Worm (Caenorhabditis elegans): Measurements from ENCODE around the gene Y51H7BR.7.
"Not testable (repeated sequence)": the region's sequence is repeated elsewhere in the genome, so short reads cannot be mapped to it uniquely, and the experiment has no call there.

The Y51H7BR.7 gene

DNA sequence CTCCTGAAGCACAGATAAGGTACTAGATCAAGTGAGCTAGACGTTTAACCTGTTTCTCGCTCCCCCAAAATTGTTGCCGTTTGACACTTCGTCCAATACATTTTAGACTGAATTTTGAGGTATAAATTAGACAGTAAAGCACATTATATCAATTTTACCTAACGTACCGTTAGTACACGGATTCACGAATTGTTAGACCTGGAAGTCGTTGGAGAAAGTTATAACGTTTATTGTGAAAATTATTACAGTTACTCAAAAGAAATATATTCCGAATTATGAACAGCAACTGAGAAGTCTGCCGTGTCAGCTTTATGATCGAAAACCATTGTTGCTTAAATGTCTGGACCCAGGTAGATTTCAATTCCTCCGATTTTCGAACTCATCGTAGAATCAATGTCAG, 35.4 kb upstream of the Y51H7BR.7 start:
- no peak for TF ChIP-seq M03D4.4 (tag; optimal IDR thresholded peaks at IDR 0.05)
- TF ChIP-seq unc-62 (GFP tag; optimal IDR thresholded peaks at IDR 0.05), result no peak
- no peak for TF ChIP-seq lin-32 (GFP tag; optimal IDR thresholded peaks at IDR 0.05)
- TF ChIP-seq sptf-1 (tag; optimal IDR thresholded peaks at IDR 0.05), result no peak
- no peak for TF ChIP-seq ham-2 (GFP tag; optimal IDR thresholded peaks at IDR 0.05)
- TF ChIP-seq sem-2 (GFP tag; optimal IDR thresholded peaks at IDR 0.05), result no peak
- TF ChIP-seq ceh-83 (GFP tag; optimal IDR thresholded peaks at IDR 0.05), result no peak
- no peak for TF ChIP-seq ces-1 (GFP tag; optimal IDR thresholded peaks at IDR 0.05)
- no peak for TF ChIP-seq nhr-28 (tag; optimal IDR thresholded peaks at IDR 0.05)
- TF ChIP-seq snpc-4 (tag; optimal IDR thresholded peaks at IDR 0.05), result no peak
- no peak for TF ChIP-seq hlh-1 (tag; optimal IDR thresholded peaks at IDR 0.05)
- TF ChIP-seq mep-1 (tag; optimal IDR thresholded peaks at IDR 0.05), result no peak
- TF ChIP-seq drap-1 (GFP tag; optimal IDR thresholded peaks at IDR 0.05), result no peak
- no peak for TF ChIP-seq elt-3 (tag; optimal IDR thresholded peaks at IDR 0.05)

DNA sequence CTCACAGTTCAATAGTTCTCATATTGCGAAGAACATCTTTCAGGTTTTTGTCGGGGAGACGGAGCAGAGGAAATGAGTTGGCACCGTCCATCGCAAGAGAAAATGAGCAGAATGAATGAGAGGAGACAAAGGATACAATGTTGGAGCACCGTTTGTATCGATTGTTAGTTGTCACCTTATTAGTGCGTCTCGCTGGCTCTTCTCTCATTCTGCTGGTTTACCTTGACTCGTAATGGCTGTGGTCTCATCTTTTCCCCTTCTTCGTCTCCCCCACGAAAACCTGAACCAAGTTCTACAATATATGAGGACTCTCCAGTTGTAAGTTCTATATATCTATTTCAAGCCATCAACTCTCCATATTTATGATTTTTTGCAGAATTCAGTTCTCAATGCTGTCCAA, 30.8 kb upstream of the Y51H7BR.7 start, which contains the start of the genes fbxb-54 and fbxb-50:
TSS of gene fbxb-54 (minus strand) at position 101 of the 400 bp plus-strand sequence.
TSS of gene fbxb-50 (plus strand) at position 227 of the 400 bp plus-strand sequence.
- not testable (repeated sequence) for TF ChIP-seq snpc-4, blmp-1, lsy-2 (tag; optimal IDR thresholded peaks at IDR 0.05)

DNA sequence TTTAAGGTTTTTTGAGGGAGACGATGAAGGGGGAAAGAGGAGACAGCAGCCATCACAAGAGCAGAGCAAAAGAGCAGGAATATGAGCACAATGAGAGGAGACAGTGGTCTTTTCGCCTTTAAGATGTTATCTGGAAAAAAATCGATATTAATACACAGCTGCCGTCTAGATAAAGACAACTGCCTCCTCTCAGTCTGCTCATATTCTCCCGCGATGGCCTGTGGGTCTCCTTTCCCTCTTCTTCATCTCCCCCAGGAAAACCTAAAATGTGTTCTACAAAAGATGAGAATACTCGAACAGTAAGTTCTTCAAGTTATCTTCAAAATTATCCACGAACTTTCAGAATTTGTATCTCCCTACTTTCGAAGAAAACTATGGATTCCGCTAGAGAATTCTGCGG, 25.1 kb upstream of the Y51H7BR.7 start, which contains the start of the genes fbxb-52 and fbxb-51:
TSS of gene fbxb-52 (minus strand) at position 101 of the 400 bp plus-strand sequence.
TSS of gene fbxb-51 (plus strand) at position 212 of the 400 bp plus-strand sequence.
- TF ChIP-seq ham-2 (GFP tag; optimal IDR thresholded peaks at IDR 0.05), result no peak
- TF ChIP-seq drap-1 (GFP tag; optimal IDR thresholded peaks at IDR 0.05), result no peak
- no peak for TF ChIP-seq snpc-4 (tag; optimal IDR thresholded peaks at IDR 0.05)
- TF ChIP-seq nhr-28 (tag; optimal IDR thresholded peaks at IDR 0.05), result no peak
- TF ChIP-seq elt-3 (tag; optimal IDR thresholded peaks at IDR 0.05), result no peak
- no peak for TF ChIP-seq nhr-2 (tag; optimal IDR thresholded peaks at IDR 0.05)
- no peak for TF ChIP-seq nhr-237 (tag; optimal IDR thresholded peaks at IDR 0.05)
- no peak for TF ChIP-seq mep-1 (tag; optimal IDR thresholded peaks at IDR 0.05)
- TF ChIP-seq bed-3 (GFP tag; optimal IDR thresholded peaks at IDR 0.05), result no peak
- no peak for TF ChIP-seq mls-2 (tag; optimal IDR thresholded peaks at IDR 0.05)
- no peak for TF ChIP-seq mab-5 (tag; optimal IDR thresholded peaks at IDR 0.05)
- no peak for TF ChIP-seq zip-8 (tag; optimal IDR thresholded peaks at IDR 0.05)

DNA sequence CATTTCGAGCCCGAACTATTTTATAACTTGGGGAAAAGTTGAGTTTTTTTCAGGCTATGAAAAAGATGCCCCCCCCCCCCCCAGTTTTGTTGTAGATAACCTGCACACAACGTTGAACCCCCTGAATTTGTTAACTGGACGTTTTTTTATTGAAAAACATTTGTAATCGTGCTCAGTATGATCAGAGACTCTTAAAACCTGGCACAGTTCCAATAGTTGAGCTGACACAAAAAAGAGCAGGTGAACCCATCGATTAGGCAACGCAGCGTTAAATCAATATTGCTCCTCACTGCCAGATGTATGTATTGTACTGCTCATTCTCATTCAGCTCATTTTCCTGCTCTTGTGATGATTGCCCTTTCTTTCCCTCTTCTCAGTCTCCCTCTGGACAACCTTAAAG, 20.2 kb upstream of the Y51H7BR.7 start, which contains the start of gene K05F6.12:
TSS of gene K05F6.12 (plus strand) at position 301 of the 400 bp plus-strand sequence.
- no peak for TF ChIP-seq sptf-1 (tag; optimal IDR thresholded peaks at IDR 0.05)
- TF ChIP-seq mab-5 (tag; optimal IDR thresholded peaks at IDR 0.05), result no peak
- no peak for TF ChIP-seq drap-1 (GFP tag; optimal IDR thresholded peaks at IDR 0.05)
- no peak for TF ChIP-seq nhr-12 (tag; optimal IDR thresholded peaks at IDR 0.05)

DNA sequence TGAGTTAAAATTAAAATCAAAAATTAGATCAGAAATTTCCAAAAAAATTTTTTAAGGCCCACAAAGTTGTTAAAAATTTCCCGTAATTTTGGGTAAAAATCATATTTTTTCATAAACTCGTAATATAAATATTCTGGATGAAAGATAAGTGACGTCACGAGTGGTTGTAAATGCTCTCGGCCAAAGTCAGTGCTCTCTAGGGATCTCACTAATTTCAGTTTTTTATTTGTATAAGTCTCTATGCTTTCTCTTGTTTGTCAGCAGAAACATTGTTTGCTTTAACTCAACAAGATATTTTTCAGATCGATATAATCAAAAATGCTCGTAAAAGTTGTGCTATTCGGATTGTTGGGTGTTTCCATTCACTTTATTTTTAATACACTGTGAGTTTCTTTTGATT, 17.8 kb upstream of the Y51H7BR.7 start, which contains the start of gene K05F6.4:
TSS of gene K05F6.4 (plus strand) at position 301 of the 400 bp plus-strand sequence.
- TF ChIP-seq nhr-76, ceh-39, blmp-1 (tag; optimal IDR thresholded peaks at IDR 0.05): not testable (repeated sequence)

DNA sequence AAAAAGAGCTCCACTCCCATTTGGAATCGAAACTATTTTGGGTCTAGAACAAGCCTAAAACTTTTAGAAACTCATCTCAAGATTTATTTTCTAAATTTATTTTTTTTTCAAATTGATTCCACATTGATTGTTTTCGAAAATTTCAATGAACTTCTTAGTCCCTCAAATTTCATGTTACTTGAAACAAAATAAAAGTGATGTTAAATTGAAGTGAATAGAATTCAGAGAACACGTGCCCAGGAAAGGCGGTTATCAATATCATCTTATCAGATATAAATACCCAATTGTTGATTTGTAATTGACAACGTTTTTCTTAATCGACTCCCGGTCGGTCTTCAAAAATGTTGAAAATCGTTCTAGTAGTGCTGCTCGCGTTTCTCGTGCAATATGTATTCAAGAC, 15.2 kb upstream of the Y51H7BR.7 start, which contains the start of gene poml-4:
TSS of gene poml-4 (plus strand) at position 301 of the 400 bp plus-strand sequence.
- TF ChIP-seq mab-5 (tag; optimal IDR thresholded peaks at IDR 0.05); drap-1 (GFP tag; optimal IDR thresholded peaks at IDR 0.05); lin-13 (tag; optimal IDR thresholded peaks at IDR 0.05): not testable (repeated sequence)

DNA sequence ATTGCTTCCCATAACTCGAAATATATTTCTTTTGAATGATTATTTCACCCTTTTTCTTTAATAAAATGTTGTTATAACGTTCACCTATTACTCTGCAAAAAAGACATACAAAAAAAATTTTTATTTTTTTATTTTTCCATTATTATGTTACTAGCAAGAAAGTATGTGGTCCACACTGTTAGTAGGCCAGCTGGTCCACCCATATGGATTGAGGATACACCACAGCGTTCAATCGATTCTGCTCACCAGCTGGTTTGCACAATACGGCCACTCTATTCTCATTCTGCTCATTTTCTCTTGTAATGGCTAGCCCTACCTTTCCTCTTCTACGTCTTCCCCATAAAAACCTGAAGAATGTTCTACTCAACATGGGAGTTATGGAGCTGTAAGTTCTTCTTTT, 13.2 kb upstream of the Y51H7BR.7 start, which contains the start of gene fbxb-44:
TSS of gene fbxb-44 (plus strand) at position 301 of the 400 bp plus-strand sequence.
- TF ChIP-seq cnd-1 (tag; optimal IDR thresholded peaks at IDR 0.05) (peak; percentile 34), elt-1 (tag; optimal IDR thresholded peaks at IDR 0.05; ENCODE audit: borderline replicate concordance, insufficient read depth) (no peak)
